Worm (Caenorhabditis elegans): ENCODE measurements around the gene sri-65.

DNA sequence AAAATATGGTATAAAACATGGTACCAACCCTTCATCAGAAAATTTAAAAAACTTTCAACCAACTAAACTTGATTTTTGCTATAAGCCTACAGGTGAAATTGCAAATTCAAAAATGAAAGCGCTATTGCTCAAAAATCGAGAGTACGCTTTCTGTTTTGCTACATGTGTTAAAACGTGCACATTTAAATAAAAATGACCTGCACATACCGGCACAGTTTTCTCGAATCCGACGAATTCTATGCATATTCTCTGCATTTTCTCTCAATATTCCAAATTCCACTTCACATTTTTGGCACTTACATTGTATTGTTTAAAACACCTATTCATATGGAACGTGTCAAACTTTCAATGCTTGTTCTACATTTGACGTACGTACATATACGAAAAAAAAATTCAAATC, 22.4 kb upstream of the sri-65 start, which contains the start of gene srh-145:
- TF ChIP-seq F10E7.11 (tag; optimal IDR thresholded peaks at IDR 0.05) (no peak), madf-6 (GFP tag; IDR thresholded peaks at IDR 0.05) (no peak), ets-4 (GFP tag; optimal IDR thresholded peaks at IDR 0.05) (no peak), F52B5.7 (tag; optimal IDR thresholded peaks at IDR 0.05) (no peak), egl-44 (GFP tag; IDR thresholded peaks at IDR 0.05) (no peak), bed-2 (GFP tag; IDR thresholded peaks at IDR 0.05) (no peak), die-1 (tag; optimal IDR thresholded peaks at IDR 0.05) (no peak), ztf-26 (tag; optimal IDR thresholded peaks at IDR 0.05) (no peak), somi-1 (GFP tag; optimal IDR thresholded peaks at IDR 0.05) (no peak), rec-8 (tag; optimal IDR thresholded peaks at IDR 0.05) (no peak), hrde-1 (tag; optimal IDR thresholded peaks at IDR 0.05; ENCODE audit: borderline replicate concordance) (no peak)
